Worm (Caenorhabditis elegans) whole organism, L4 larva: ENCODE data around the gene rfip-1.

ENCODE experiments used
- F37D6.2 ChIP-seq: sonication (generic microtip); optimal IDR thresholded peaks from 2 replicates; lab custom pipeline; 2016; ENCODE audit warnings: mild to moderate bottlenecking, missing genetic modification characterization, missing compliant biosample characterization
- F44E2.7 ChIP-seq: fragments of 200-800 bp; sonication (Bioruptor generic); IDR thresholded peaks from 2 replicates; pipeline ENCODE4 v2.1.2; 2022; ENCODE audit warnings: missing genetic modification characterization, missing compliant biosample characterization
- T20F7.1 ChIP-seq: fragments of 200-800 bp; sonication (Bioruptor generic); optimal IDR thresholded peaks from 2 replicates; lab custom pipeline; 2018; ENCODE audit warnings: mild to moderate bottlenecking, missing genetic modification characterization, missing compliant biosample characterization
- aha-1 ChIP-seq: fragments of 150-350 bp; peaks from one replicate; lab custom pipeline; 2014; ENCODE audit warnings: missing biosample characterization, missing genetic modification characterization
- aly-2 ChIP-seq: sonication (generic microtip); optimal IDR thresholded peaks from 2 replicates; lab custom pipeline; 2018; ENCODE audit warnings: missing biosample characterization, missing genetic modification characterization
- arid-1 ChIP-seq: fragments of 200-800 bp; sonication (Bioruptor generic); conservative IDR thresholded peaks from 2 replicates; pipeline ENCODE4 v1.3.6; 2022; ENCODE audit warnings: missing genetic modification reagents, missing genetic modification characterization, missing compliant biosample characterization
- ceh-20 ChIP-seq: fragments of 200-800 bp; sonication (Bioruptor generic); IDR thresholded peaks from 2 replicates; pipeline ENCODE4 v1.3.6; 2022; ENCODE audit warnings: missing genetic modification reagents, missing genetic modification characterization, missing compliant biosample characterization
- ceh-28 ChIP-seq: fragments of 150-350 bp; optimal IDR thresholded peaks from 2 replicates; lab custom pipeline; 2014; ENCODE audit warnings: missing biosample characterization, missing genetic modification reagents, missing genetic modification characterization
- ceh-62 ChIP-seq: sonication (generic microtip); optimal IDR thresholded peaks from 2 replicates; lab custom pipeline; 2017; ENCODE audit warnings: missing biosample characterization, missing genetic modification characterization
- ceh-82 ChIP-seq: sonication (generic microtip); optimal IDR thresholded peaks from 2 replicates; lab custom pipeline; 2017; ENCODE audit warnings: missing biosample characterization, missing genetic modification characterization
- ces-1 ChIP-seq: fragments of 150-350 bp; sonication (generic microtip); optimal IDR thresholded peaks from 4 replicates; lab custom pipeline; 2014; ENCODE audit warnings: missing biosample characterization, missing genetic modification reagents, missing genetic modification characterization
- daf-16 ChIP-seq, 3 experiments: sonication (generic microtip); optimal IDR thresholded peaks; 2 replicates each; lab custom pipeline; 2016 to 2017; ENCODE audit warnings: missing genetic modification characterization in 3 of 3, missing genetic modification reagents in 3 of 3, mild to moderate bottlenecking in 2 of 3, missing compliant biosample characterization in 2 of 3, missing biosample characterization in 1 of 3, moderate library complexity in 1 of 3
- dmd-6 ChIP-seq: fragments of 200-800 bp; sonication (Bioruptor generic); IDR thresholded peaks from 2 replicates; pipeline ENCODE4 v1.3.6; 2022; ENCODE audit warnings: missing genetic modification reagents, missing genetic modification characterization, missing compliant biosample characterization
- dpl-1 ChIP-seq: fragments of 150-350 bp; optimal IDR thresholded peaks from 2 replicates; lab custom pipeline; 2014; ENCODE audit warnings: missing biosample characterization, missing genetic modification reagents, missing genetic modification characterization
- dve-1 ChIP-seq: sonication (generic microtip); optimal IDR thresholded peaks from 2 replicates; lab custom pipeline; 2017; ENCODE audit warnings: antibody characterized with exemption, mild to moderate bottlenecking, missing genetic modification characterization, missing compliant biosample characterization; ENCODE audit not compliant: insufficient read depth
- egl-43 ChIP-seq: fragments of 200-800 bp; sonication (Bioruptor generic); IDR thresholded peaks from 2 replicates; pipeline ENCODE4 v1.3.6; 2022; ENCODE audit warnings: missing genetic modification reagents, missing genetic modification characterization, missing compliant biosample characterization
- fkh-10 ChIP-seq: fragments of 150-350 bp; optimal IDR thresholded peaks from 2 replicates; lab custom pipeline; 2014; ENCODE audit warnings: missing biosample characterization, missing genetic modification reagents, missing genetic modification characterization
- hlh-11 ChIP-seq: fragments of 200-800 bp; sonication (Bioruptor generic); optimal IDR thresholded peaks from 2 replicates; lab custom pipeline; 2018; ENCODE audit warnings: mild to moderate bottlenecking, missing genetic modification characterization, missing compliant biosample characterization
- hlh-30 ChIP-seq: sonication (generic microtip); optimal IDR thresholded peaks from 2 replicates; lab custom pipeline; 2017; ENCODE audit warnings: antibody characterized with exemption, mild to moderate bottlenecking, missing genetic modification characterization, missing compliant biosample characterization; ENCODE audit not compliant: insufficient read depth
- lin-13 ChIP-seq: fragments of 150-350 bp; optimal IDR thresholded peaks from 2 replicates; lab custom pipeline; 2014; ENCODE audit warnings: missing biosample characterization, missing genetic modification reagents, missing genetic modification characterization
- lin-15B ChIP-seq: fragments of 150-350 bp; sonication (generic microtip); optimal IDR thresholded peaks from 3 replicates; lab custom pipeline; 2014; ENCODE audit warnings: missing biosample characterization, missing genetic modification characterization
- lsy-2 ChIP-seq, 2 experiments: fragments of 150-350 bp in 1 of 2; sonication (generic microtip) in 1 of 2; optimal IDR thresholded peaks; 2 replicates each; lab custom pipeline; 2014 to 2017; ENCODE audit warnings: missing biosample characterization in 2 of 2, missing genetic modification characterization in 2 of 2
- mdt-29 ChIP-seq: fragments of 200-800 bp; sonication (Bioruptor generic); IDR thresholded peaks from 2 replicates; pipeline ENCODE4 v1.3.6; 2022; ENCODE audit warnings: missing genetic modification reagents, missing genetic modification characterization, missing compliant biosample characterization
- mes-2 ChIP-seq: sonication (generic microtip); optimal IDR thresholded peaks from 2 replicates; lab custom pipeline; 2016; ENCODE audit warnings: missing genotype, mild to moderate bottlenecking, missing genetic modification characterization, missing compliant biosample characterization; ENCODE audit not compliant: poor library complexity, severe bottlenecking
- mxl-3 ChIP-seq: fragments of 200-800 bp; sonication (Bioruptor generic); optimal IDR thresholded peaks from 2 replicates; lab custom pipeline; 2018; ENCODE audit warnings: mild to moderate bottlenecking, missing genetic modification characterization, missing compliant biosample characterization
- nhr-10 ChIP-seq: fragments of 150-350 bp; optimal IDR thresholded peaks from 2 replicates; lab custom pipeline; 2014; ENCODE audit warnings: missing biosample characterization, missing genetic modification characterization
- nhr-11 ChIP-seq: fragments of 150-350 bp; optimal IDR thresholded peaks from 2 replicates; lab custom pipeline; 2014; ENCODE audit warnings: missing biosample characterization, missing genetic modification characterization
- nhr-25 ChIP-seq: sonication (generic microtip); optimal IDR thresholded peaks from 2 replicates; lab custom pipeline; 2017; ENCODE audit warnings: missing genetic modification characterization, mild to moderate bottlenecking, missing compliant biosample characterization, antibody characterized with exemption, moderate library complexity, borderline replicate concordance; ENCODE audit not compliant: insufficient read depth
- nhr-28 ChIP-seq: fragments of 150-350 bp; optimal IDR thresholded peaks from 2 replicates; lab custom pipeline; 2014; ENCODE audit warnings: missing biosample characterization, missing genetic modification characterization
- nhr-42 ChIP-seq: fragments of 200-800 bp; sonication (Bioruptor generic); IDR thresholded peaks from 2 replicates; pipeline ENCODE4 v1.3.6; 2022; ENCODE audit warnings: missing genetic modification characterization, missing compliant biosample characterization
- nhr-48 ChIP-seq: sonication (generic microtip); optimal IDR thresholded peaks from 2 replicates; lab custom pipeline; 2016; ENCODE audit warnings: mild to moderate bottlenecking, missing genetic modification characterization, missing compliant biosample characterization
- nhr-77 ChIP-seq: fragments of 150-350 bp; optimal IDR thresholded peaks from 2 replicates; lab custom pipeline; 2014; ENCODE audit warnings: missing biosample characterization, missing genetic modification characterization
- php-3 ChIP-seq: fragments of 200-800 bp; sonication (Bioruptor generic); IDR thresholded peaks from 2 replicates; pipeline ENCODE4 v1.3.6; 2022; ENCODE audit warnings: missing genetic modification reagents, missing genetic modification characterization, missing compliant biosample characterization
- pqm-1 ChIP-seq: sonication (generic microtip); optimal IDR thresholded peaks from 2 replicates; lab custom pipeline; 2017; ENCODE audit warnings: missing biosample characterization, missing genetic modification characterization
- saeg-2 ChIP-seq: fragments of 200-800 bp; sonication (Bioruptor generic); IDR thresholded peaks from 2 replicates; pipeline ENCODE4 v1.3.6; 2022; ENCODE audit warnings: missing genetic modification reagents, missing genetic modification characterization, missing compliant biosample characterization
- set-16 ChIP-seq: fragments of 200-800 bp; sonication (Bioruptor generic); IDR thresholded peaks from 2 replicates; pipeline ENCODE4 v1.3.6; 2022; ENCODE audit warnings: missing genetic modification reagents, missing genetic modification characterization, missing compliant biosample characterization
- skn-1 ChIP-seq: fragments of 150-350 bp; optimal IDR thresholded peaks from 2 replicates; lab custom pipeline; 2014; ENCODE audit warnings: missing biosample characterization, missing genetic modification characterization
- tra-1 ChIP-seq: fragments of 200-800 bp; sonication (Bioruptor generic); IDR thresholded peaks from 2 replicates; pipeline ENCODE4 v1.3.6; 2022; ENCODE audit warnings: missing genetic modification reagents, missing genetic modification characterization, missing compliant biosample characterization
- unc-130 ChIP-seq: sonication (generic microtip); optimal IDR thresholded peaks from 2 replicates; lab custom pipeline; 2016; ENCODE audit warnings: missing genetic modification reagents, missing genetic modification characterization, missing compliant biosample characterization
- unc-39 ChIP-seq: sonication (generic microtip); optimal IDR thresholded peaks from 2 replicates; lab custom pipeline; 2017; ENCODE audit warnings: missing biosample characterization, missing genetic modification characterization
- unc-62 ChIP-seq, 3 experiments: fragments of 150-350 bp in 1 of 3; sonication (generic microtip); optimal IDR thresholded peaks in 2 of 3; peaks in 1 of 3; 1 replicate in 1 of 3; 2 replicates in 2 of 3; lab custom pipeline; 2014 to 2017; ENCODE audit warnings: missing biosample characterization in 3 of 3, missing genetic modification characterization in 3 of 3, missing genetic modification reagents in 3 of 3, missing genotype in 1 of 3
- zag-1 ChIP-seq: fragments of 150-350 bp; optimal IDR thresholded peaks from 2 replicates; lab custom pipeline; 2014; ENCODE audit warnings: missing biosample characterization, missing genetic modification characterization
- zfp-3 ChIP-seq: fragments of 200-800 bp; sonication (Bioruptor generic); conservative IDR thresholded peaks from 2 replicates; pipeline ENCODE4 v1.3.6; 2022; ENCODE audit warnings: missing genetic modification reagents, missing genetic modification characterization, missing compliant biosample characterization
- ztf-11 ChIP-seq: fragments of 150-350 bp; optimal IDR thresholded peaks from 2 replicates; lab custom pipeline; 2014; ENCODE audit warnings: missing biosample characterization, missing genetic modification characterization

Gene rfip-1

ce11 chrII:5933133-5933532 lies 48.8 kb downstream of the rfip-1 start (continued):
- 0 out of 2 replicates have a peak, but pooled peaks have one; percentile 7 for TF ChIP-seq egl-43
- no peak for TF ChIP-seq dve-1 (tag; lab: Kevin White, UChicago)
- TF ChIP-seq ces-1 (GFP tag; lab: Kevin White, UChicago): no peak
- no peak for TF ChIP-seq lsy-2 (tag; optimal IDR thresholded peaks at IDR 0.05; lab: Kevin White, UChicago)
- no peak for TF ChIP-seq unc-39 (tag; lab: Kevin White, UChicago)
- TF ChIP-seq F37D6.2 (tag; lab: Kevin White, UChicago): no peak
- TF ChIP-seq lin-15B (tag; lab: Kevin White, UChicago): no peak
- no peak for TF ChIP-seq nhr-28 (tag; lab: Kevin White, UChicago)
- no peak for TF ChIP-seq nhr-25 (tag; lab: Kevin White, UChicago)
- no peak for TF ChIP-seq mdt-29 (GFP tag; lab: Robert Waterston, UW)
- peak; percentile 55; the same call in 1 of the 2 replicates for TF ChIP-seq nhr-42 (GFP tag; lab: Robert Waterston, UW)
- TF ChIP-seq ceh-82 (tag; lab: Kevin White, UChicago): no peak
- TF ChIP-seq set-16: no peak
- TF ChIP-seq aly-2 (tag; lab: Kevin White, UChicago): no peak
- no peak for TF ChIP-seq zag-1 (tag; lab: Kevin White, UChicago)
- no peak for TF ChIP-seq zfp-3
- TF ChIP-seq ceh-20: no peak
- no peak for TF ChIP-seq saeg-2 (GFP tag; lab: Robert Waterston, UW)
- no peak for TF ChIP-seq lin-13 (GFP tag; lab: Kevin White, UChicago)
- TF ChIP-seq arid-1: no peak
- no peak for TF ChIP-seq unc-130 (GFP tag; lab: Kevin White, UChicago)

ce11 chrII:5933962-5934422 lies 49.6 kb downstream of the rfip-1 start:
- TF ChIP-seq aha-1 (tag; lab: Kevin White, UChicago): peak; percentile 73
- TF ChIP-seq lsy-2 (tag; optimal IDR thresholded peaks at IDR 0.05; lab: Kevin White, UChicago): peak in 1 of 2 experiments; percentile 26
- peak; percentile 40 for TF ChIP-seq ceh-28
- TF ChIP-seq nhr-11 (tag; lab: Kevin White, UChicago): peak; percentile 54
- peak; percentile 59 for TF ChIP-seq hlh-30 (tag; lab: Kevin White, UChicago)
- TF ChIP-seq hlh-11 (tag; lab: Kevin White, UChicago): peak; percentile 22
- peak; percentile 37 for TF ChIP-seq nhr-28 (tag; lab: Kevin White, UChicago)
- TF ChIP-seq aly-2 (tag; lab: Kevin White, UChicago): no peak
- TF ChIP-seq ceh-20: no peak
- no peak for TF ChIP-seq dpl-1 (GFP tag; lab: Kevin White, UChicago)
- TF ChIP-seq, all 104 proteins: peak for 7

- TF ChIP-seq ceh-62 (tag; lab: Kevin White, UChicago) (no peak), pqm-1 (tag; lab: Kevin White, UChicago) (peak; percentile 71), ztf-11 (tag; lab: Kevin White, UChicago) (no peak), dmd-6 (GFP tag; lab: Robert Waterston, UW) (peak; percentile 87), nhr-25 (tag; lab: Kevin White, UChicago) (no peak), lsy-2 (tag; optimal IDR thresholded peaks at IDR 0.05; lab: Kevin White, UChicago) (peak in 1 of 2 experiments; percentile 47), nhr-10 (tag; lab: Kevin White, UChicago) (no peak), skn-1 (tag; lab: Kevin White, UChicago) (no peak), ceh-20 (no peak), F44E2.7 (GFP tag; lab: Robert Waterston, UW) (no peak), nhr-77 (peak; percentile 73), dve-1 (tag; lab: Kevin White, UChicago) (peak; percentile 85), mes-2 (peak; percentile 22), T20F7.1 (GFP tag; lab: Kevin White, UChicago) (peak; percentile 31), php-3 (peak; percentile 56; the same call in 1 of the 2 replicates), nhr-28 (tag; lab: Kevin White, UChicago) (peak; percentile 64), mxl-3 (GFP tag; lab: Kevin White, UChicago) (peak; percentile 9), unc-130 (GFP tag; lab: Kevin White, UChicago) (no peak), hlh-11 (tag; lab: Kevin White, UChicago) (peak; percentile 74), tra-1 (GFP tag; lab: Robert Waterston, UW) (peak; percentile 66; the same call in 1 of the 2 replicates), fkh-10 (no peak), unc-62 (GFP tag; optimal IDR thresholded peaks at IDR 0.05 in 1 of 2; lab: Kevin White, UChicago) (peak in 1 of 2 experiments; percentile 84), unc-62 (tag; optimal IDR thresholded peaks at IDR 0.05; lab: Kevin White, UChicago) (no peak), hlh-30 (tag; lab: Kevin White, UChicago) (peak; percentile 76), daf-16 (GFP tag; optimal IDR thresholded peaks at IDR 0.05; lab: Kevin White, UChicago) (no peak), daf-16 (tag; optimal IDR thresholded peaks at IDR 0.05; lab: Kevin White, UChicago) (peak; percentile 90), nhr-48 (tag; lab: Kevin White, UChicago) (peak; percentile 13)
These were observed 51.7 kb downstream of the rfip-1 start for ce11 chrII:5936009-5936408.
